Worm (Caenorhabditis elegans) whole organism, mixed stage, embryonic: Measurements from ENCODE around the gene ttr-11.

ENCODE experiments used
- hlh-1 ChIP-seq: fragments of 150-350 bp; optimal IDR thresholded peaks from 2 replicates; lab custom pipeline; 2014; ENCODE audit warnings: missing biosample characterization, missing genetic modification reagents, missing genetic modification characterization
- lin-13 ChIP-seq: fragments of 150-350 bp; optimal IDR thresholded peaks from 2 replicates; lab custom pipeline; 2014; ENCODE audit warnings: missing biosample characterization, missing genetic modification characterization
- mls-2 ChIP-seq: sonication (generic microtip); optimal IDR thresholded peaks from 2 replicates; lab custom pipeline; 2016; ENCODE audit warnings: mild to moderate bottlenecking, missing genetic modification characterization, moderate library complexity, missing compliant biosample characterization
- nhr-2 ChIP-seq: fragments of 150-350 bp; optimal IDR thresholded peaks from 2 replicates; lab custom pipeline; 2014; ENCODE audit warnings: missing biosample characterization, missing genetic modification characterization
- nhr-76 ChIP-seq: sonication (generic microtip); optimal IDR thresholded peaks from 2 replicates; lab custom pipeline; 2017; ENCODE audit warnings: missing biosample characterization, missing genetic modification characterization
- unc-120 ChIP-seq: sonication (generic microtip); optimal IDR thresholded peaks from 2 replicates; lab custom pipeline; 2017; ENCODE audit warnings: missing genetic modification characterization, missing compliant biosample characterization; ENCODE audit not compliant: poor library complexity, severe bottlenecking
- unc-62 ChIP-seq: fragments of 150-350 bp; optimal IDR thresholded peaks from 2 replicates; lab custom pipeline; 2014; ENCODE audit warnings: missing biosample characterization, missing genetic modification reagents, missing genetic modification characterization
- ztf-11 ChIP-seq: fragments of 150-350 bp; optimal IDR thresholded peaks from 2 replicates; lab custom pipeline; 2014; ENCODE audit warnings: missing biosample characterization, missing genetic modification characterization

- TF ChIP-seq nhr-76 (no peak), mls-2 (tag; lab: Kevin White, UChicago) (no peak), nhr-2 (tag; lab: Kevin White, UChicago) (no peak), lin-13 (tag; lab: Kevin White, UChicago) (no peak), unc-120 (tag; lab: Kevin White, UChicago) (no peak), hlh-1 (tag; lab: Kevin White, UChicago) (no peak), ztf-11 (tag; lab: Kevin White, UChicago) (no peak), unc-62 (no peak)
Measured at ce11 chrV:20599795-20600194, 3.3 kb upstream of the ttr-11 start, which contains the start of gene col-163.
